Worm (Caenorhabditis elegans) whole organism, L3 larva: ENCODE measurements around the gene mnm-2.

Experiments used
- ama-1 ChIP-seq: fragments of 150-350 bp; optimal IDR thresholded peaks from 2 replicates; lab custom pipeline; 2018
- egl-5 ChIP-seq: fragments of 150-350 bp; optimal IDR thresholded peaks from 2 replicates; lab custom pipeline; 2017; ENCODE audit warnings: missing biosample characterization, missing genetic modification reagents, missing genetic modification characterization, inconsistent platforms
- fos-1 ChIP-seq: fragments of 150-350 bp; optimal IDR thresholded peaks from 2 replicates; lab custom pipeline; 2014; ENCODE audit warnings: missing biosample characterization, missing genetic modification characterization
- lin-15B ChIP-seq: fragments of 150-350 bp; optimal IDR thresholded peaks from 2 replicates; lab custom pipeline; 2014; ENCODE audit warnings: missing biosample characterization, missing genetic modification characterization
- mdl-1 ChIP-seq: fragments of 150-350 bp; optimal IDR thresholded peaks from 2 replicates; lab custom pipeline; 2014; ENCODE audit warnings: missing biosample characterization, missing genetic modification characterization
- mml-1 ChIP-seq: fragments of 150-350 bp; sonication (generic microtip); optimal IDR thresholded peaks from 3 replicates; lab custom pipeline; 2014; ENCODE audit warnings: missing biosample characterization, missing genetic modification characterization
- nhr-12 ChIP-seq: fragments of 150-350 bp; optimal IDR thresholded peaks from 2 replicates; lab custom pipeline; 2014; ENCODE audit warnings: missing biosample characterization, missing genetic modification characterization
- nhr-23 ChIP-seq: fragments of 150-350 bp; optimal IDR thresholded peaks from 2 replicates; lab custom pipeline; 2014; ENCODE audit warnings: missing biosample characterization, missing genetic modification reagents, missing genetic modification characterization
- nhr-25 ChIP-seq: sonication (generic microtip); optimal IDR thresholded peaks from 2 replicates; lab custom pipeline; 2017; ENCODE audit warnings: missing biosample characterization, missing genetic modification characterization
- nhr-43 ChIP-seq: sonication (generic microtip); optimal IDR thresholded peaks from 2 replicates; lab custom pipeline; 2016; ENCODE audit warnings: mild to moderate bottlenecking, missing genetic modification characterization, missing compliant biosample characterization; ENCODE audit not compliant: poor library complexity, severe bottlenecking
- nhr-67 ChIP-seq: fragments of 150-350 bp; optimal IDR thresholded peaks from 2 replicates; lab custom pipeline; 2014; ENCODE audit warnings: missing biosample characterization, missing genetic modification characterization
- pqm-1 ChIP-seq: fragments of 150-350 bp; optimal IDR thresholded peaks from 2 replicates; lab custom pipeline; 2017; ENCODE audit warnings: missing biosample characterization, missing genetic modification characterization, inconsistent platforms
- tbx-2 ChIP-seq: sonication (generic microtip); optimal IDR thresholded peaks from 2 replicates; lab custom pipeline; 2016; ENCODE audit warnings: mild to moderate bottlenecking, missing genetic modification characterization, missing compliant biosample characterization
- ztf-4 ChIP-seq: fragments of 150-350 bp; optimal IDR thresholded peaks from 2 replicates; lab custom pipeline; 2014; ENCODE audit warnings: missing biosample characterization, missing genetic modification characterization

- TF ChIP-seq nhr-43 (tag; lab: Kevin White, UChicago), result no peak
- TF ChIP-seq nhr-25 (tag; lab: Kevin White, UChicago), result no peak
- TF ChIP-seq nhr-67 (tag; lab: Kevin White, UChicago), result no peak
- TF ChIP-seq pqm-1 (tag; lab: Kevin White, UChicago), result no peak
- TF ChIP-seq nhr-23 (tag; lab: Kevin White, UChicago), result no peak
- TF ChIP-seq lin-15B, result no peak
- TF ChIP-seq tbx-2 (tag; lab: Kevin White, UChicago), result no peak
- no peak for TF ChIP-seq nhr-12 (tag; lab: Kevin White, UChicago)
- TF ChIP-seq egl-5 (tag; lab: Kevin White, UChicago), result no peak
- TF ChIP-seq fos-1, result no peak
- TF ChIP-seq mml-1 (tag; lab: Kevin White, UChicago), result no peak
- no peak for TF ChIP-seq ztf-4 (tag; lab: Kevin White, UChicago)
- no peak for TF ChIP-seq ama-1
- no peak for TF ChIP-seq mdl-1 (tag; lab: Kevin White, UChicago)
These were observed 35.8 kb upstream of the mnm-2 start for ce11 chrX:7460516-7460915.
